Fruit fly (Drosophila melanogaster): Measurements from ENCODE around the gene CG1635.

Gene CG1635

dm6 chr3R:31621814-31622213, 33.3 kb downstream of the CG1635 start, which contains the start of gene kek6:
Gene kek6, plus strand, starts transcription at chr3R:31622136.
- TF ChIP-seq usp (GFP tag; optimal IDR thresholded peaks at IDR 0.05): no peak

DNA sequence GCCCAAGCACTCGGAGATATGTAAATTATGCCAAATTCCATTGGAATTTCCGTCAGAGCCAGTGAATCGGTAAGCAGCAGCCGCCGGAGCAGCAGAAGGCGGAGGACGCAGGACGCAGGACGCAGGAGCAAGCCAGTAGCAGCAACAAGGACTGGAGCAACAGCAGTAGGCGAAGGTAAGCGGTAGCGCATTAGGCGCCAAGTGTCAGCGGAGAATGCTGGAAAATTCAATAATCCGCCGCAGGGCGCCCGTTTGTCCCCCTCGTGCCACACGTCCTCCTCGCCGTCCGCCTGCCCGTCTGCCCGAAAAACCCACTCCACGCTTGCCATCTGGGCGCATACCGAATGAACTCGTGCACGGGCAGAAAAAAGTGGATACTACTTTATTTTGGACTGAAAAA, 34.2 kb downstream of the CG1635 start:
- TF ChIP-seq pan (optimal IDR thresholded peaks at IDR 0.05) (no peak), CG8478 (optimal IDR thresholded peaks at IDR 0.05) (no peak), EcR (GFP tag; optimal IDR thresholded peaks at IDR 0.05) (no peak), psq (optimal IDR thresholded peaks at IDR 0.05) (no peak), Dll (optimal IDR thresholded peaks at IDR 0.05) (no peak), usp (GFP tag; optimal IDR thresholded peaks at IDR 0.05) (no peak)

dm6 chr3R:31626237-31626636, 37.8 kb downstream of the CG1635 start:
- TF ChIP-seq pan (optimal IDR thresholded peaks at IDR 0.05): no peak
- TF ChIP-seq EcR (GFP tag; optimal IDR thresholded peaks at IDR 0.05): no peak
- TF ChIP-seq Dll (optimal IDR thresholded peaks at IDR 0.05): no peak
- no peak for TF ChIP-seq psq (optimal IDR thresholded peaks at IDR 0.05)
- no peak for TF ChIP-seq usp (GFP tag; optimal IDR thresholded peaks at IDR 0.05)
- TF ChIP-seq CG8478 (optimal IDR thresholded peaks at IDR 0.05): no peak

DNA sequence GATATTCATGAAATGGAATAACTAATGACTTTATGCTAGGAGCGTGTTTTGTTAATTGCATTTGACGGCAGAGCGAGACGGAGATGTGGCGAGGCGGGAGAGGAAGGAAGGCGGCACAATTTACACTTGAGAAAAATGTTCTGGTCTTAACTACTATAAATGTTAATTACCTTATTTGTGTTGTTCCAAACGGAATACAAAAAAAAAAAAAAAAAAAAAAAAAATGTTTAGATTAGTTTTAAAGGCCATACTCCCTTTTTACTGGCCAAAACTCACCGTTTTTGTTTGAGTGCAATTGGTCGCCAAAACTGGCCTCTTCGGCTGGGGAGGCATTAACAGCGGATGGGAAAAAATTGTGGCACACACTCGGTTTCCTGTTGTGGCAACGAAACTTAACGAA, 38.7 kb downstream of the CG1635 start:
- TF ChIP-seq EcR (GFP tag; optimal IDR thresholded peaks at IDR 0.05): no peak
- no peak for TF ChIP-seq CG8478 (optimal IDR thresholded peaks at IDR 0.05)

dm6 chr3R:31630376-31630775, 41.9 kb downstream of the CG1635 start:
- TF ChIP-seq psq (optimal IDR thresholded peaks at IDR 0.05) (no peak), Dll (optimal IDR thresholded peaks at IDR 0.05) (no peak), CG8478 (optimal IDR thresholded peaks at IDR 0.05) (no peak), pan (optimal IDR thresholded peaks at IDR 0.05) (no peak), EcR (GFP tag; optimal IDR thresholded peaks at IDR 0.05) (no peak), usp (GFP tag; optimal IDR thresholded peaks at IDR 0.05) (no peak)

- no peak for TF ChIP-seq usp (GFP tag; optimal IDR thresholded peaks at IDR 0.05)
- TF ChIP-seq EcR (GFP tag; optimal IDR thresholded peaks at IDR 0.05): no peak
- no peak for TF ChIP-seq CG8478 (optimal IDR thresholded peaks at IDR 0.05)
- no peak for TF ChIP-seq psq (optimal IDR thresholded peaks at IDR 0.05)
- no peak for TF ChIP-seq Dll (optimal IDR thresholded peaks at IDR 0.05)
- no peak for TF ChIP-seq pan (optimal IDR thresholded peaks at IDR 0.05)
These were observed 43.8 kb downstream of the CG1635 start for dm6 chr3R:31632316-31632715.

DNA sequence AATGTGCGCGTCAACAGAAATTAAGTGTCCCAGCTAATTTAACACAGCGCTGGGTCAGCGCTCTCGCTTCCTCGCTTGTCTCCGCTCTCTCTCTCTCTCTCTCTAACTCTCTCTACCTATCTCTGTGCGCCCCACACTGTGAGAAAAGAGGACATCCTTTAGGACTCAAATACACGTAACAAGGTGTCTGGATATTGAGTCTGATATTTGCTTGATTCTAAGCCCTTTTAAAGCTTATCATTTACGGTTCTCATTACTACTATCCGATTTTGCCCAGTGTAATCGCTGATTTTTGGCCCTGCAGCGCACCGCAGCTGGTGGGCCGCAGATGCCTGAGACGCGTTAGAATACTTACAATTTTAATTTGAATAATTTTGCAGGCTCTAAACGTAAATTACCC, 48.0 kb downstream of the CG1635 start:
- TF ChIP-seq psq (optimal IDR thresholded peaks at IDR 0.05) (no peak), usp (GFP tag; optimal IDR thresholded peaks at IDR 0.05) (no peak), EcR (GFP tag; optimal IDR thresholded peaks at IDR 0.05) (no peak), CG8478 (optimal IDR thresholded peaks at IDR 0.05) (no peak), Dll (optimal IDR thresholded peaks at IDR 0.05) (no peak), pan (optimal IDR thresholded peaks at IDR 0.05) (no peak)

Data from whole organism.